Worm (Caenorhabditis elegans) whole organism, young adult: ENCODE data around the gene sprr-1.

Experiments used
- B0019.2 ChIP-seq: fragments of 200-800 bp; sonication (Bioruptor generic); conservative IDR thresholded peaks from 2 replicates; pipeline ENCODE4 v1.3.6; 2022; ENCODE audit warnings: missing genetic modification reagents, missing genetic modification characterization, missing compliant biosample characterization
- F10E7.11 ChIP-seq: sonication (generic microtip); optimal IDR thresholded peaks from 2 replicates; lab custom pipeline; 2017; ENCODE audit warnings: mild to moderate bottlenecking, missing genetic modification characterization, moderate library complexity, missing compliant biosample characterization
- F23B12.7 ChIP-seq: sonication (generic microtip); optimal IDR thresholded peaks from 2 replicates; lab custom pipeline; 2017; ENCODE audit warnings: missing genetic modification characterization, mild to moderate bottlenecking, missing compliant biosample characterization, antibody characterized with exemption, moderate library complexity; ENCODE audit not compliant: insufficient read depth
- F37B4.10 ChIP-seq: fragments of 200-800 bp; sonication (Bioruptor generic); IDR thresholded peaks from 2 replicates; pipeline ENCODE4 v1.3.6; 2022; ENCODE audit warnings: missing genetic modification characterization, missing compliant biosample characterization
- F49E8.2 ChIP-seq: sonication (generic microtip); optimal IDR thresholded peaks from 3 replicates; lab custom pipeline; 2017; ENCODE audit warnings: missing genetic modification characterization, mild to moderate bottlenecking, missing compliant biosample characterization, antibody characterized with exemption, moderate library complexity; ENCODE audit not compliant: insufficient read depth
- F57C9.4 ChIP-seq: sonication (generic microtip); optimal IDR thresholded peaks from 2 replicates; lab custom pipeline; 2017; ENCODE audit warnings: mild to moderate bottlenecking, missing genetic modification characterization, missing compliant biosample characterization
- K11D2.4 ChIP-seq: fragments of 200-800 bp; sonication (Bioruptor generic); IDR thresholded peaks from 2 replicates; pipeline ENCODE4 v1.3.6; 2022; ENCODE audit warnings: missing genetic modification reagents, missing genetic modification characterization, missing compliant biosample characterization
- Y95B8A.8 ChIP-seq: fragments of 200-800 bp; sonication (Bioruptor generic); IDR thresholded peaks from 2 replicates; pipeline ENCODE4 v1.3.6; 2022; ENCODE audit warnings: missing genetic modification reagents, missing genetic modification characterization, missing compliant biosample characterization
- ZK185.1 ChIP-seq: sonication (generic microtip); optimal IDR thresholded peaks from 2 replicates; lab custom pipeline; 2016; ENCODE audit warnings: mild to moderate bottlenecking, missing genetic modification characterization, missing compliant biosample characterization; ENCODE audit not compliant: poor library complexity, severe bottlenecking
- akir-1 ChIP-seq: fragments of 200-800 bp; sonication (Bioruptor generic); optimal IDR thresholded peaks from 2 replicates; lab custom pipeline; 2018; ENCODE audit warnings: mild to moderate bottlenecking, missing genetic modification characterization, moderate library complexity, missing compliant biosample characterization
- aptf-2 ChIP-seq: fragments of 200-800 bp; sonication (Bioruptor generic); conservative IDR thresholded peaks from 2 replicates; pipeline ENCODE4 v1.3.6; 2022; ENCODE audit warnings: missing genetic modification reagents, missing genetic modification characterization, missing compliant biosample characterization
- bed-1 ChIP-seq: fragments of 200-800 bp; sonication (Bioruptor generic); IDR thresholded peaks from 2 replicates; pipeline ENCODE4 v1.3.6; 2022; ENCODE audit warnings: missing genetic modification reagents, missing genetic modification characterization, missing compliant biosample characterization
- cebp-1 ChIP-seq, 2 experiments: fragments of 200-800 bp in 1 of 2; sonication (Bioruptor generic) in 1 of 2; sonication (generic microtip) in 1 of 2; IDR thresholded peaks in 1 of 2; optimal IDR thresholded peaks in 1 of 2; 2 replicates each; pipeline versions ENCODE4 v1.3.6 to Lab custom; 2017 to 2022; ENCODE audit warnings: missing compliant biosample characterization in 2 of 2, missing genetic modification characterization in 2 of 2, mild to moderate bottlenecking in 1 of 2, missing genetic modification reagents in 1 of 2, moderate library complexity in 1 of 2
- ceh-27 ChIP-seq: fragments of 200-800 bp; sonication (Bioruptor generic); optimal IDR thresholded peaks from 2 replicates; lab custom pipeline; 2018; ENCODE audit warnings: mild to moderate bottlenecking, missing genetic modification characterization, moderate library complexity, missing compliant biosample characterization
- ceh-58 ChIP-seq: fragments of 200-800 bp; sonication (Bioruptor generic); IDR thresholded peaks from 2 replicates; pipeline ENCODE4 v1.3.6; 2022; ENCODE audit warnings: missing genetic modification characterization, missing compliant biosample characterization
- ceh-79 ChIP-seq: sonication (generic microtip); optimal IDR thresholded peaks from 2 replicates; lab custom pipeline; 2017; ENCODE audit warnings: mild to moderate bottlenecking, missing genetic modification characterization, missing compliant biosample characterization
- dpl-1 ChIP-seq: fragments of 150-350 bp; optimal IDR thresholded peaks from 2 replicates; lab custom pipeline; 2014; ENCODE audit warnings: missing biosample characterization, missing genetic modification reagents, missing genetic modification characterization
- hmg-1.2 ChIP-seq: fragments of 200-800 bp; sonication (Bioruptor generic); IDR thresholded peaks from 2 replicates; pipeline ENCODE4 v1.3.6; 2022; ENCODE audit warnings: missing genetic modification reagents, missing genetic modification characterization, missing compliant biosample characterization
- lag-1 ChIP-seq: fragments of 200-800 bp; sonication (Bioruptor generic); IDR thresholded peaks from 2 replicates; pipeline ENCODE4 v1.3.6; 2022; ENCODE audit warnings: missing genetic modification reagents, missing genetic modification characterization, missing compliant biosample characterization
- lin-40 ChIP-seq: sonication (generic microtip); optimal IDR thresholded peaks from 2 replicates; lab custom pipeline; 2016; ENCODE audit warnings: missing genetic modification characterization, mild to moderate bottlenecking, missing compliant biosample characterization, missing genotype, missing genetic modification reagents
- lir-1 ChIP-seq: fragments of 200-800 bp; sonication (Bioruptor generic); conservative IDR thresholded peaks from 2 replicates; pipeline ENCODE4 v1.3.6; 2022; ENCODE audit warnings: missing genetic modification reagents, missing genetic modification characterization, missing compliant biosample characterization
- lsl-1 ChIP-seq: fragments of 200-800 bp; sonication (Bioruptor generic); optimal IDR thresholded peaks from 2 replicates; lab custom pipeline; 2018; ENCODE audit warnings: mild to moderate bottlenecking, missing genetic modification characterization, moderate library complexity, missing compliant biosample characterization
- madf-10 ChIP-seq: sonication (generic microtip); optimal IDR thresholded peaks from 2 replicates; lab custom pipeline; 2016; ENCODE audit warnings: mild to moderate bottlenecking, missing genetic modification characterization, missing compliant biosample characterization
- madf-3 ChIP-seq: fragments of 200-800 bp; sonication (Bioruptor generic); IDR thresholded peaks from 2 replicates; pipeline ENCODE4 v1.3.6; 2022; ENCODE audit warnings: missing genetic modification reagents, missing genetic modification characterization, missing compliant biosample characterization
- madf-8 ChIP-seq: fragments of 200-800 bp; sonication (Bioruptor generic); conservative IDR thresholded peaks from 2 replicates; pipeline ENCODE4 v1.3.6; 2022; ENCODE audit warnings: missing genetic modification reagents, missing genetic modification characterization, missing compliant biosample characterization
- mel-28 ChIP-seq: sonication (generic microtip); optimal IDR thresholded peaks from 2 replicates; lab custom pipeline; 2016; ENCODE audit warnings: borderline replicate concordance, mild to moderate bottlenecking, missing genetic modification characterization, missing compliant biosample characterization
- nfyb-1 ChIP-seq: fragments of 200-800 bp; sonication (Bioruptor generic); IDR thresholded peaks from 2 replicates; pipeline ENCODE4 v1.3.6; 2022; ENCODE audit warnings: missing genetic modification reagents, missing genetic modification characterization, missing compliant biosample characterization
- nhr-80 ChIP-seq: sonication (generic microtip); optimal IDR thresholded peaks from 2 replicates; lab custom pipeline; 2016; ENCODE audit warnings: missing genetic modification characterization, missing compliant biosample characterization
- nhr-90 ChIP-seq: sonication (generic microtip); optimal IDR thresholded peaks from 2 replicates; lab custom pipeline; 2016; ENCODE audit warnings: missing genotype, mild to moderate bottlenecking, missing genetic modification characterization, missing compliant biosample characterization
- pbrm-1 ChIP-seq: fragments of 200-800 bp; sonication (Bioruptor generic); IDR thresholded peaks from 2 replicates; pipeline ENCODE4 v1.3.6; 2022; ENCODE audit warnings: missing genetic modification reagents, missing genetic modification characterization, missing compliant biosample characterization
- rec-8 ChIP-seq, 2 experiments: sonication (generic microtip); optimal IDR thresholded peaks; 2 replicates each; lab custom pipeline; 2016; ENCODE audit warnings: mild to moderate bottlenecking in 2 of 2, missing genetic modification characterization in 2 of 2, missing genetic modification reagents in 2 of 2, missing genotype in 2 of 2, missing biosample characterization in 1 of 2, missing compliant biosample characterization in 1 of 2, moderate library complexity in 1 of 2
- sea-2 ChIP-seq: fragments of 200-800 bp; sonication (Bioruptor generic); IDR thresholded peaks from 2 replicates; pipeline ENCODE4 v1.3.6; 2022; ENCODE audit warnings: missing genetic modification characterization, missing compliant biosample characterization
- tbp1 ChIP-seq: fragments of 200-800 bp; sonication (Bioruptor generic); optimal IDR thresholded peaks from 2 replicates; lab custom pipeline; 2018; ENCODE audit warnings: mild to moderate bottlenecking, missing genetic modification characterization, missing compliant biosample characterization
- zfh-2 ChIP-seq: fragments of 200-800 bp; sonication (Bioruptor generic); conservative IDR thresholded peaks from 2 replicates; pipeline ENCODE4 v1.3.6; 2022; ENCODE audit warnings: missing genetic modification reagents, missing genetic modification characterization, missing compliant biosample characterization
- ztf-18 ChIP-seq: sonication (generic microtip); optimal IDR thresholded peaks from 2 replicates; lab custom pipeline; 2016; ENCODE audit warnings: missing genotype, mild to moderate bottlenecking, missing genetic modification characterization, missing compliant biosample characterization

The sprr-1 gene

DNA sequence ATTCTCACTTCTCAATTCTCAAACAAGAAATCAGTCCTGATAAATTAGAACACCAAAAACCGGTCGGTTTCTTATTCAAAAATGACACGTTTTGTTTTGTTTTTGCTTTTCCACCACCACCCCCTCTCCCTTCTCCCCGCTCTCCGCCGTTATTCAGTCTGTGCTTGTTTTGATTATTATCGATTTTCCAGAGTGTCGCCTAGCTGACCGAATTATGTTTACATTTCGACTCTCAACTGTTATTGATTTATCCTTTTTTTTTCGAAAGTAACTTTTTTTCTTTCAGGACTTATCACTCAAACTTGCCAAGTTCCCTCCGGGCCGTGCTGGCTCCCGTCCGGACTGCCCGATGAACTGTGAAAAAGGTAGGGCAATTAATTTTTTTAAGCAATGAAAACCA, 27.2 kb downstream of the sprr-1 start, which contains the start of gene gob-1:
Gene gob-1 (plus strand): TSS at position 281 of the 400 bp plus-strand sequence.
- TF ChIP-seq lag-1 (GFP tag; lab: Robert Waterston, UW) (no peak), ZK185.1 (no peak), aptf-2 (GFP tag; lab: Robert Waterston, UW) (no peak), F57C9.4 (no peak), akir-1 (GFP tag; lab: Kevin White, UChicago) (no peak), madf-8 (no peak), F23B12.7 (tag; lab: Kevin White, UChicago) (no peak), nfyb-1 (GFP tag; lab: Robert Waterston, UW) (no peak), zfh-2 (GFP tag; lab: Robert Waterston, UW) (no peak), F37B4.10 (no peak), madf-10 (tag; lab: Kevin White, UChicago) (no peak), Y95B8A.8 (GFP tag; lab: Robert Waterston, UW) (no peak)

DNA sequence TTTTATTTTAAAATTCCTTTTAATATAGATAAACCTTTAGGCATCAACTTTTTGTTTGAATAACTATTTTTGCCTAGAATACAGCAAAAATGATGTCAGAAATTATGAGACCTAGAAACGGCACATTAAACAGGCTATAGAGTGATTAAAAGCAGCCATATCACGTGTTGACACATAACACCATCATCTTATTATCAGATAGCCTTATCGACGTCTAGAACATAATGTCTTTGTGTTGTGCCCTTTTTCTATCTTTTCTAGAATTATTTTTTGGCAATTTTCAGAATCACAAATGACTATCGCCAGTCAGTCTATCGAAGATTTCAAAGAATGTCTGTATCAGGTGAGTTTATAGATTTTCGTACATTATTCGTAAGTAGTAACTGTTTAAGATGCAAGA, 28.1 kb downstream of the sprr-1 start:
- TF ChIP-seq lsl-1 (GFP tag; lab: Kevin White, UChicago), result no peak
- TF ChIP-seq dpl-1 (GFP tag; lab: Kevin White, UChicago), result no peak
- TF ChIP-seq sea-2 (GFP tag; lab: Robert Waterston, UW), result no peak
- TF ChIP-seq bed-1 (GFP tag; lab: Robert Waterston, UW), result no peak
- TF ChIP-seq Y95B8A.8 (GFP tag; lab: Robert Waterston, UW), result no peak
- no peak for TF ChIP-seq B0019.2
- TF ChIP-seq lir-1, result no peak
- TF ChIP-seq F10E7.11 (tag; lab: Kevin White, UChicago), result no peak
- TF ChIP-seq ztf-18 (tag; lab: Kevin White, UChicago), result no peak
- TF ChIP-seq ceh-79 (tag; lab: Kevin White, UChicago), result no peak
- no peak for TF ChIP-seq K11D2.4 (GFP tag; lab: Robert Waterston, UW)
- TF ChIP-seq rec-8 (tag; optimal IDR thresholded peaks at IDR 0.05; lab: Kevin White, UChicago), result no peak
- no peak for TF ChIP-seq nhr-90
- no peak for TF ChIP-seq pbrm-1
- no peak for TF ChIP-seq ceh-58 (GFP tag; lab: Robert Waterston, UW)
- TF ChIP-seq ceh-27 (GFP tag; lab: Kevin White, UChicago), result no peak
- no peak for TF ChIP-seq mel-28
- TF ChIP-seq, all 124 proteins: peak for 0

DNA sequence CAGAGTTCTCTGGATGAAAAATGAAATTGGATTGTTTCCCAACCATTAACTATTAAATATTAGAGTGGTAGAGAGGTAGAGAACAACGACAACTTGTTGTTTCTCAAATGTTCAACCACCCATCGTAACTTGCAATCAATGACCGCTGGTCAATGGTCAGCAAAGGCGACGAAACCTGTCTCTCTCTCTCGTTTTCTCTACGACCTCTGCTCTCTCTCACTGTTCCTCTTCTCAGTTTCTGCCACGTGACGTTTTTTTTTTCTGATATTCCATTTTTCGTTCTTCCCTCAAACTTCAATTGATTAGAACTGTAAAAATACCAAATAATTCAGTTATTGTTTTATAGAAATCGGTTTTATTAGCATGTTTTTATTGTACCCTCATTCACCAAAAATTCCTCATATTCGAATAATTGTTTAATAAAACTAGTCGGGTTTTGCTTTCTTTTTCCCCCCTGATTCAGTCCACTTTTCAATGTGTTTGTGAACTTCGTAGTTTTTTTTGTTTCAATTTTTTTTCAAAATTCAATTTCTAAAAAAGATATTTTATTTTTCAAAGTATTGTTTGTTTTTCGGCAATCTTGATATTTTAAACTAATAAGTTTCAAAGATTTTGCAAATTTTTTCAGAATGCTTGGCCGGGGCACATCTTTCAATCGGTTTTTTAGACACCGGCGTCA, 31.0 kb downstream of the sprr-1 start, which contains the start of gene suox-1:
Gene suox-1 (plus strand): TSS at position 629 of the 679 bp plus-strand sequence.
- TF ChIP-seq F49E8.2 (tag; lab: Kevin White, UChicago), result no peak
- no peak for TF ChIP-seq Y95B8A.8 (GFP tag; lab: Robert Waterston, UW)
- TF ChIP-seq tbp1 (GFP tag; lab: Kevin White, UChicago), result peak; percentile 1
- TF ChIP-seq nhr-80, result peak; percentile 42
- no peak for TF ChIP-seq cebp-1 (GFP tag; IDR thresholded peaks at IDR 0.05; lab: Robert Waterston, UW)
- peak; percentile 2 for TF ChIP-seq cebp-1 (tag; optimal IDR thresholded peaks at IDR 0.05; lab: Kevin White, UChicago)
- no peak for TF ChIP-seq madf-3
- TF ChIP-seq lin-40, result peak; percentile 22
- TF ChIP-seq K11D2.4 (GFP tag; lab: Robert Waterston, UW), result 0 out of 2 replicates have a peak, but pooled peaks have one; percentile 30
- peak; percentile 16 for TF ChIP-seq ceh-27 (GFP tag; lab: Kevin White, UChicago)
- TF ChIP-seq hmg-1.2 (GFP tag; lab: Robert Waterston, UW), result peak; percentile 39; the same call in 1 of the 2 replicates
